Fruit fly (Drosophila melanogaster) whole organism, wandering third instar larva: Measurements from ENCODE around the gene Zcchc7.

Source experiments
- CG9705 ChIP-seq: fragments of 200-800 bp; sonication (Bioruptor generic); optimal IDR thresholded peaks from 2 replicates; lab custom pipeline; 2018; ENCODE audit warnings: missing biosample characterization, mild to moderate bottlenecking, missing genetic modification characterization
- CrebA ChIP-seq: fragments of 200-800 bp; sonication (Bioruptor generic); optimal IDR thresholded peaks from 2 replicates; lab custom pipeline; 2016; ENCODE audit warnings: missing biosample characterization, mild to moderate bottlenecking, missing genetic modification characterization, borderline replicate concordance
- Dfd ChIP-seq: fragments of >200 bp; optimal IDR thresholded peaks from 2 replicates; lab custom pipeline; 2017; ENCODE audit warnings: missing biosample characterization, missing genetic modification characterization
- Dif ChIP-seq: fragments of 200-275, 200-300 bp; sonication (Bioruptor generic); optimal IDR thresholded peaks from 2 replicates; lab custom pipeline; 2018; ENCODE audit warnings: missing biosample characterization, missing genetic modification characterization; ENCODE audit not compliant: partially characterized antibody
- GATAd ChIP-seq: sonication (Bioruptor generic); optimal IDR thresholded peaks from 2 replicates; lab custom pipeline; 2016; ENCODE audit warnings: missing biosample characterization, missing genetic modification characterization
- HLH106 ChIP-seq: fragments of 200-800 bp; optimal IDR thresholded peaks from 3 replicates; lab custom pipeline; 2019; ENCODE audit warnings: missing biosample characterization, mild to moderate bottlenecking, missing genetic modification characterization, moderate library complexity
- Hnf4 ChIP-seq: fragments of 200-800 bp; sonication (Bioruptor generic); optimal IDR thresholded peaks from 2 replicates; lab custom pipeline; 2016; ENCODE audit warnings: missing biosample characterization, mild to moderate bottlenecking, missing genetic modification characterization
- Hr78 ChIP-seq: fragments of >200 bp; optimal IDR thresholded peaks from 2 replicates; lab custom pipeline; 2017; ENCODE audit warnings: missing biosample characterization, missing genetic modification characterization
- Hr83 ChIP-seq: fragments of 200-300 bp; sonication (Bioruptor generic); optimal IDR thresholded peaks from 2 replicates; lab custom pipeline; 2016; ENCODE audit warnings: missing biosample characterization, mild to moderate bottlenecking, missing genetic modification characterization, moderate library complexity; ENCODE audit not compliant: poor library complexity, severe bottlenecking
- Jra ChIP-seq: sonication (Bioruptor generic); optimal IDR thresholded peaks from 2 replicates; lab custom pipeline; 2016; ENCODE audit warnings: missing biosample characterization, missing genetic modification characterization
- Mio ChIP-seq: sonication (Bioruptor generic); optimal IDR thresholded peaks from 2 replicates; lab custom pipeline; 2016; ENCODE audit warnings: missing biosample characterization, missing genetic modification characterization
- Myc ChIP-seq: fragments of >200 bp; optimal IDR thresholded peaks from 2 replicates; lab custom pipeline; 2017
- N ChIP-seq: fragments of >200 bp; optimal IDR thresholded peaks from 2 replicates; lab custom pipeline; 2018; ENCODE audit warnings: missing biosample characterization, missing external identifiers, missing genetic modification characterization
- OdsH ChIP-seq: fragments of 200-800 bp; sonication (Bioruptor generic); optimal IDR thresholded peaks from 2 replicates; lab custom pipeline; 2016; ENCODE audit warnings: missing biosample characterization, mild to moderate bottlenecking, missing genetic modification characterization
- Rel ChIP-seq, 2 experiments: fragments of 200-800 bp; sonication (Bioruptor generic) in 1 of 2; optimal IDR thresholded peaks; 2 replicates in 1 of 2; 3 replicates in 1 of 2; lab custom pipeline; 2016 to 2019; ENCODE audit warnings: mild to moderate bottlenecking in 2 of 2, missing biosample characterization in 2 of 2, missing genetic modification characterization in 2 of 2, moderate library complexity in 1 of 2
- Sp1 ChIP-seq: fragments of 200-800 bp; sonication (Bioruptor generic); optimal IDR thresholded peaks from 3 replicates; lab custom pipeline; 2019; ENCODE audit warnings: missing biosample characterization, mild to moderate bottlenecking, missing genetic modification characterization, moderate library complexity
- Vsx2 ChIP-seq: fragments of 200-300, 225-300 bp; sonication (Bioruptor generic); optimal IDR thresholded peaks from 2 replicates; lab custom pipeline; 2018; ENCODE audit warnings: missing biosample characterization, missing genetic modification characterization; ENCODE audit not compliant: partially characterized antibody
- br ChIP-seq: fragments of 200-800 bp; sonication (Bioruptor generic); optimal IDR thresholded peaks from 2 replicates; lab custom pipeline; 2016; ENCODE audit warnings: missing biosample characterization, missing genetic modification characterization
- dmrt93B ChIP-seq: fragments of 200-800 bp; sonication (Bioruptor generic); optimal IDR thresholded peaks from 2 replicates; lab custom pipeline; 2018; ENCODE audit warnings: missing biosample characterization, mild to moderate bottlenecking, missing genetic modification characterization
- dsf ChIP-seq: sonication (Bioruptor generic); optimal IDR thresholded peaks from 2 replicates; lab custom pipeline; 2016; ENCODE audit warnings: missing biosample characterization, missing genetic modification characterization, borderline replicate concordance
- ey ChIP-seq: fragments of 200-800 bp; sonication (Bioruptor generic); optimal IDR thresholded peaks from 2 replicates; lab custom pipeline; 2016; ENCODE audit warnings: missing biosample characterization, missing genetic modification characterization
- foxo ChIP-seq, 2 experiments: fragments of 200-800 bp; sonication (Bioruptor generic); optimal IDR thresholded peaks; 2 replicates in 1 of 2; 3 replicates in 1 of 2; lab custom pipeline; 2016 to 2017; ENCODE audit warnings: missing biosample characterization in 2 of 2, missing genetic modification characterization in 2 of 2
- fru ChIP-seq: fragments of 200-800 bp; sonication (Bioruptor generic); optimal IDR thresholded peaks from 3 replicates; lab custom pipeline; 2016; ENCODE audit warnings: missing biosample characterization, mild to moderate bottlenecking, missing genetic modification characterization
- h ChIP-seq: fragments of 200-800 bp; sonication (Bioruptor generic); optimal IDR thresholded peaks from 3 replicates; lab custom pipeline; 2016; ENCODE audit warnings: missing biosample characterization, mild to moderate bottlenecking, missing genetic modification characterization
- jim ChIP-seq: fragments of 175-275, 200-325 bp; sonication (Bioruptor generic); optimal IDR thresholded peaks from 2 replicates; lab custom pipeline; 2016; ENCODE audit warnings: missing biosample characterization, mild to moderate bottlenecking, missing genetic modification characterization
- lola ChIP-seq: fragments of >200 bp; optimal IDR thresholded peaks from 2 replicates; lab custom pipeline; 2017; ENCODE audit warnings: missing biosample characterization, missing genetic modification characterization
- pan ChIP-seq: fragments of >200 bp; optimal IDR thresholded peaks from 2 replicates; lab custom pipeline; 2017
- psq ChIP-seq: fragments of 200-800 bp; sonication (Bioruptor generic); optimal IDR thresholded peaks from 3 replicates; lab custom pipeline; 2017; ENCODE audit warnings: missing biosample characterization, mild to moderate bottlenecking, missing genetic modification characterization, moderate library complexity
- rgr ChIP-seq: fragments of 200-800 bp; sonication (Bioruptor generic); optimal IDR thresholded peaks from 3 replicates; lab custom pipeline; 2016; ENCODE audit warnings: missing biosample characterization, mild to moderate bottlenecking, missing genetic modification characterization
- sage ChIP-seq: fragments of 200-800 bp; sonication (Bioruptor generic); optimal IDR thresholded peaks from 2 replicates; lab custom pipeline; 2016; ENCODE audit warnings: missing biosample characterization, mild to moderate bottlenecking, missing genetic modification characterization
- sv ChIP-seq: fragments of 200-800 bp; sonication (Bioruptor generic); optimal IDR thresholded peaks from 3 replicates; lab custom pipeline; 2016; ENCODE audit warnings: missing biosample characterization, missing genetic modification characterization
- tai ChIP-seq: sonication (Bioruptor generic); optimal IDR thresholded peaks from 2 replicates; lab custom pipeline; 2016; ENCODE audit warnings: missing biosample characterization, missing genetic modification characterization
- usp ChIP-seq: fragments of >200 bp; optimal IDR thresholded peaks from 2 replicates; lab custom pipeline; 2017; ENCODE audit warnings: missing biosample characterization, missing genetic modification characterization
- woc ChIP-seq: sonication (Bioruptor generic); optimal IDR thresholded peaks from 2 replicates; lab custom pipeline; 2016; ENCODE audit warnings: missing biosample characterization, mild to moderate bottlenecking, missing genetic modification characterization

The Zcchc7 gene

dm6 chr3L:16872487-16872955 is 27.3 kb downstream of the Zcchc7 start:
- TF ChIP-seq dsf (no peak), Mio (GFP tag; lab: Kevin White, UChicago) (no peak), sv (GFP tag; lab: Kevin White, UChicago) (peak; percentile 72), woc (peak; percentile 33), pan (lab: Kevin White, UChicago) (no peak), ey (GFP tag; lab: Kevin White, UChicago) (peak; percentile 37), fru (GFP tag; lab: Kevin White, UChicago) (peak; percentile 34), Hnf4 (no peak), CrebA (GFP tag; lab: Kevin White, UChicago) (no peak), rgr (GFP tag; lab: Kevin White, UChicago) (peak; percentile 14), br (peak; percentile 23), OdsH (GFP tag; lab: Kevin White, UChicago) (peak; percentile 47), h (GFP tag; lab: Kevin White, UChicago) (peak; percentile 40), Jra (no peak), psq (peak; percentile 25), foxo (GFP tag; optimal IDR thresholded peaks at IDR 0.05; lab: Kevin White, UChicago) (peak in 1 of 2 experiments; percentile 28), Hr83 (no peak)
- TF ChIP-seq, all 38 proteins: peak for 10

DNA sequence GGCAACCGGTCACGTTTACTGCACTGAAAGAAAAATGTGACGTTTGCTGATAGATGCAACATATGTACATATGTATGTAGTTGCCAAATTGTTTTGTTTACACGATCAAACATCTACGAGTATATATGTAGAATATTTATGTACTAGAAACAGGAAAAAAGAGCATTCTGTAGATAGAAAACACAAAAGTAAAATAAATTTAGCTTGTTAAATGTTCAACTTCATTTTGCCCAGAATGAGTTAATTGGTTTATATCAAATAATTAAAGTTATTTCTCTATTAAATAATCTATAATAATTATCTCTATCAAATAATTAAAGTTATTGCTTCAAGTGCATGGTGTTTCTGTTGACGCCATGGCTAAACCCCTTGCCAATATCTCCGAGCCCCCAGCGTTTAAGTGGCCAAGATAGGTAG is 27.9 kb downstream of the Zcchc7 start:
- TF ChIP-seq GATAd, result no peak
- no peak for TF ChIP-seq HLH106
- TF ChIP-seq tai, result no peak
- no peak for TF ChIP-seq Vsx2 (GFP tag; lab: Kevin White, UChicago)
- no peak for TF ChIP-seq CG9705 (GFP tag; lab: Kevin White, UChicago)
- no peak for TF ChIP-seq pan (lab: Kevin White, UChicago)
- TF ChIP-seq OdsH (GFP tag; lab: Kevin White, UChicago), result no peak
- TF ChIP-seq Jra, result no peak
- TF ChIP-seq woc, result no peak
- no peak for TF ChIP-seq foxo (GFP tag; optimal IDR thresholded peaks at IDR 0.05; lab: Kevin White, UChicago)
- TF ChIP-seq N (GFP tag; lab: Kevin White, UChicago), result no peak
- no peak for TF ChIP-seq Sp1
- no peak for TF ChIP-seq dmrt93B
- no peak for TF ChIP-seq sage
- no peak for TF ChIP-seq sv (GFP tag; lab: Kevin White, UChicago)

DNA sequence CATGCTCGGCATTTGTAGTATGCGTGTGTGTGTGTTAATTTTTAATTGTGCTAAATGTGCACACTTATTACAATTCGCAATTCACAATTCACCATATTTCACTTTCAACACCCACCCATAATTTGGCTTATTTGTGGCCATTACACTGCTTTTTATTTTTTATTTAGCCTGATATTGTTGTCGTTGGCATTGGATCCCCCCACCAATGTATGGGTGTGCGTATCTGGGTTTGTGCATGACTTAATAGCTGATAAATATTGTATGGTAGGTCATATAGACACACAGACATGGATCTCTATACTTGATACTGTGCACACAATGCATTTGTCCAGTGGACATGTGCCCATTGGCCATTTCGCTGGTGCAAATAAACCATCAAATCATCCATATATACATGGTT is 28.5 kb downstream of the Zcchc7 start:
- no peak for TF ChIP-seq HLH106
- TF ChIP-seq usp (GFP tag; lab: Kevin White, UChicago), result no peak
- no peak for TF ChIP-seq rgr (GFP tag; lab: Kevin White, UChicago)
- no peak for TF ChIP-seq Dfd (GFP tag; lab: Kevin White, UChicago)
- no peak for TF ChIP-seq dmrt93B
- no peak for TF ChIP-seq CrebA (GFP tag; lab: Kevin White, UChicago)
- no peak for TF ChIP-seq N (GFP tag; lab: Kevin White, UChicago)
- TF ChIP-seq psq, result no peak
- TF ChIP-seq CG9705 (GFP tag; lab: Kevin White, UChicago), result no peak
- TF ChIP-seq Rel (GFP tag; optimal IDR thresholded peaks at IDR 0.05; lab: Kevin White, UChicago), result no peak
- no peak for TF ChIP-seq Rel (tag; optimal IDR thresholded peaks at IDR 0.05; lab: Kevin White, UChicago)
- TF ChIP-seq woc, result no peak
- no peak for TF ChIP-seq dsf
- no peak for TF ChIP-seq lola (GFP tag; lab: Kevin White, UChicago)
- no peak for TF ChIP-seq Vsx2 (GFP tag; lab: Kevin White, UChicago)
- TF ChIP-seq Hr78, result no peak
- TF ChIP-seq Hnf4, result no peak
- TF ChIP-seq sv (GFP tag; lab: Kevin White, UChicago), result no peak

dm6 chr3L:16875484-16875883 is 30.3 kb downstream of the Zcchc7 start:
- TF ChIP-seq Dif (peak; percentile 22), CG9705 (GFP tag; lab: Kevin White, UChicago) (no peak), Dfd (GFP tag; lab: Kevin White, UChicago) (no peak), Sp1 (no peak), CrebA (GFP tag; lab: Kevin White, UChicago) (no peak), Vsx2 (GFP tag; lab: Kevin White, UChicago) (peak; percentile 60), N (GFP tag; lab: Kevin White, UChicago) (peak; percentile 81), dmrt93B (no peak), Hnf4 (no peak), OdsH (GFP tag; lab: Kevin White, UChicago) (no peak), h (GFP tag; lab: Kevin White, UChicago) (no peak), Myc (lab: Kevin White, UChicago) (peak; percentile 81), jim (GFP tag; lab: Kevin White, UChicago) (no peak), Hr78 (no peak), lola (GFP tag; lab: Kevin White, UChicago) (peak; percentile 90), br (no peak), Rel (GFP tag; optimal IDR thresholded peaks at IDR 0.05; lab: Kevin White, UChicago) (no peak), Rel (tag; optimal IDR thresholded peaks at IDR 0.05; lab: Kevin White, UChicago) (no peak), tai (no peak)
- TF ChIP-seq, all 38 proteins: peak for 5
